Worm (Caenorhabditis elegans): ENCODE data around the gene Y50D4C.3.

Gene Y50D4C.3

ce11 chrV:945144-945543, at the start of gene Y50D4C.3:
Y50D4C.3 (minus strand) TSS chrV:945244.
- no peak for TF ChIP-seq W03F9.2 (tag; optimal IDR thresholded peaks at IDR 0.05)
- TF ChIP-seq dao-5 (tag; optimal IDR thresholded peaks at IDR 0.05) = no peak
- TF ChIP-seq him-1 (tag; optimal IDR thresholded peaks at IDR 0.05) = no peak

DNA sequence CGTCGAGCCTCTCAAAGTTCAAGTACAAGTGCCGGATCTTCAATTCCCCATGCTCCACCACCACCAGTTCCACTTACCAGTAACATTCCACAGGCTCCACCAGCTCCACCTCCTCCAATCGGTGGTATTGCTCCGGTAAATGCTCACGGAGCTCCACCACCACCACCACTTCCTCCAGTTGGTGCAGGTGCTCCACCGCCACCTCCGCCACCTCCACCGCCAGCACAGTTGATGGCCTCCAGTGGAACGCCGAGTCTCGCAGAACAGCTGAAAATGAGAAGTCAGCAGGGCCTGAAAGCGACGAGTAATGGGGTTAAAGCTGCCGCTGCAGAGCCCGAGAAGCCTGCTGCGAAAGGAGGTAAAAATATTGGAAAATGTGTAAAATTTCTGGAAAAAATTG, 45.3 kb upstream of the Y50D4C.3 start:
- no peak for TF ChIP-seq W03F9.2 (tag; optimal IDR thresholded peaks at IDR 0.05)

DNA sequence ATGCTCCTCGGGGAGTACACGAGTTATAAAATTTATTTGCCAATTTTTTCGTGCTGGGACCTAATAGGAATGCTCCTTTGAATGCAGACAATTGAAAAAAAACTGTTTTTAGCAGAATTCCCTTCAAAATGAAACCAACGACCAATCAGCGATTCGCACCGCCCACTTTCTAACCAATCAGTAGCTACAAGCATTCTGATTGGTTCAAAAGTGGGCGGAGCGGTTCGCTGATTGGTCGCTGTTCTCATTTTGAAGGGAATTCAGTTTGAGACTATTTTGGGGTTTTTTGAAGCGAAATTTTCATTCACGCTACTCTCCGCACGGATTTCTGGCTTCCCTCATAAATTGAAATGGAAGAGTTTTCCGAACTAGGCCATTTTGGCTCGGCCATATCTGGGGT, 38.1 kb upstream of the Y50D4C.3 start:
- TF ChIP-seq dao-5 (tag; optimal IDR thresholded peaks at IDR 0.05) (no peak), W03F9.2 (tag; optimal IDR thresholded peaks at IDR 0.05) (no peak), him-1 (tag; optimal IDR thresholded peaks at IDR 0.05) (no peak)

ce11 chrV:982281-982756, 37.3 kb upstream of the Y50D4C.3 start, which contains the start of the genes Y50D4C.12 and unc-34:
Y50D4C.12 (plus strand) TSS chrV:982581.
unc-34 (plus strand) TSS chrV:982706.
- no peak for TF ChIP-seq W03F9.2 (tag; optimal IDR thresholded peaks at IDR 0.05)
- TF ChIP-seq dao-5 (tag; optimal IDR thresholded peaks at IDR 0.05) = no peak
- TF ChIP-seq him-1 (tag; optimal IDR thresholded peaks at IDR 0.05) = no peak

ce11 chrV:979698-980097, 34.7 kb upstream of the Y50D4C.3 start:
- TF ChIP-seq dao-5 (tag; optimal IDR thresholded peaks at IDR 0.05) (no peak), him-1 (tag; optimal IDR thresholded peaks at IDR 0.05) (no peak), W03F9.2 (tag; optimal IDR thresholded peaks at IDR 0.05) (no peak)

DNA sequence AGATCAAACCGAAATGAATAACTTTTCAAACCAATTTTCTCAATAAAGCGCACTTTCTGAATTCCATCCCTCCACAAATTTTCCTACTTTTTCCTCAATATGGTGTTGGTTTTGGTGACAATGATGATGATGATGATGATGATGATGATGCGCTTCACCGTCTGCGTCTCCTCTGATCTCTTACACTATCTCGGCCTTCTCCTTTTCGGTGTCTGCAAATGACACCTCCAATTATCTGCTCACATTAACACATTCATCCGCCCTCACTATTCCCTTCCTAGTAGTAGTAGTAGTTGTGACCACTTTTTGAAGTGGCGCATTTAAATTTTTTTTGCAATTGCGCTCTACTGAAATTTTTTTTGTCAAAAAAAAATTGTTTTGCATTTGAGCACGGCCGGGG, 33.6 kb upstream of the Y50D4C.3 start:
- TF ChIP-seq him-1 (tag; optimal IDR thresholded peaks at IDR 0.05) (no peak), W03F9.2 (tag; optimal IDR thresholded peaks at IDR 0.05) (no peak), dao-5 (tag; optimal IDR thresholded peaks at IDR 0.05) (no peak)

DNA sequence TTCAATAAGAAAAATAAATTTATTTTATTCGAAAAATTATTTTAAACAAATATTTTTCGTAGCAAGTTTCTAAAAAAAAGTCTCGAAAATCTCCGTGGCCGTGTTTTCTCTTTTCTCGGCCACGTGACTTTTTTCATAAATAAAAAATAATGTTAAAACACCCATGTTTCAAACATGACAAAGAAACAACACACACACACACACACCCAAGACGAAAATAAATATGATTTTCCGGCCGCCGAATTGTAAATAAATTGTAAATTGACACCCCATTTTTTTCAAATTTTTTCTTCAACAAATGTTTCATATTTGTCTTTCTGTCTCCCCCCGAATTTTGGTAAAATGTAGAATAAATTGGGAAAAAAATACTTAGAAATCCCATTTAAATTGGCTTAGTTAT, 32.8 kb upstream of the Y50D4C.3 start:
- no peak for TF ChIP-seq dao-5 (tag; optimal IDR thresholded peaks at IDR 0.05)
- TF ChIP-seq him-1 (tag; optimal IDR thresholded peaks at IDR 0.05) = no peak
- TF ChIP-seq W03F9.2 (tag; optimal IDR thresholded peaks at IDR 0.05) = no peak

- TF ChIP-seq him-1 (tag; optimal IDR thresholded peaks at IDR 0.05) = no peak
- no peak for TF ChIP-seq W03F9.2 (tag; optimal IDR thresholded peaks at IDR 0.05)
- TF ChIP-seq dao-5 (tag; optimal IDR thresholded peaks at IDR 0.05) = no peak
Measured at ce11 chrV:976498-977063, 31.5 kb upstream of the Y50D4C.3 start.

DNA sequence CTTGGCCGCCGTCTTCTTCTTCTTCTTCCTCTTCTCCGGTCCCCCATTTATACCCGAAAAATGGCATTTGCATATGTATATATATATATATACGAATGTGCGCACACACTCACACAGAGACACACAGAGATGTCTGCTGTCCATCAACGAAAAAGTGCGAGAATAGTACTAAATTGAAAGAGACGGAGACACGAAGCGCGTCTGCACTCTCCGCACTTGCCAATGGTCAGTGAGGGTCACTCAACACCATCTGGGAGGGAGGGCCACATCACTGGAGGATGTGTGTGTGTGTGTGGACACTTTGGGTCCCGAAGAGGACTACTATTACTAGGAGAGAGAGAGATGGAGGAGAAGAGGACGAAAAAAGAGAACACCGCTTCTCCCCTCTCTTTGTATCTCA, 30.1 kb upstream of the Y50D4C.3 start:
- no peak for TF ChIP-seq dao-5 (tag; optimal IDR thresholded peaks at IDR 0.05)
- TF ChIP-seq him-1 (tag; optimal IDR thresholded peaks at IDR 0.05) = peak; percentile 79

DNA sequence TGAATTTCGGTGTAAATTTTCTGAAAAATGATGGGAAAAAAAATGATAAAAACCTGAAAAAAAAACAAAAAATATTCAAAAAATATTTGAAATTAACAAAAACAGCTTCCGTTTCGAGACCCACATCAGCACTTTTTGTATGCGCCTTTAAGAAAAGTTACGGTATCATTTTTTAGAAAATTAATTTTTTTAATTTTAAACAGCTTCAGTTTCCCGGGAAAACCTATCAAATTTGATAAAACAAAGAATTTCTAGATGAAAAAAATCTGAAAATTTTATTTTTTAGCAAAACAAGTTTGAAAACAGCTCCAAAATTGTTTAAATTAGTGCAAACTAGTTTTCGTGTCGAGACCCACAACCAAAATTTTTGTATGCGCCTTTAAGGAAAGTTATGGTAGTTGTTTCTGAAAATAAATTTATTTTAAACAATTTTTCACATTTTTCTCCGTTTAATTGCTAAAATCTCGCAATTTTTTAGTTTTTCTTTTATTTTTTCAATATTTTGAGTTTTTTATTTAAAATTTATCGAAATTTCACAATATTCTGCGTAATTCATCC, 24.0 kb upstream of the Y50D4C.3 start:
- TF ChIP-seq W03F9.2 (tag; optimal IDR thresholded peaks at IDR 0.05) = no peak
- no peak for TF ChIP-seq dao-5 (tag; optimal IDR thresholded peaks at IDR 0.05)
- TF ChIP-seq him-1 (tag; optimal IDR thresholded peaks at IDR 0.05) = no peak

DNA sequence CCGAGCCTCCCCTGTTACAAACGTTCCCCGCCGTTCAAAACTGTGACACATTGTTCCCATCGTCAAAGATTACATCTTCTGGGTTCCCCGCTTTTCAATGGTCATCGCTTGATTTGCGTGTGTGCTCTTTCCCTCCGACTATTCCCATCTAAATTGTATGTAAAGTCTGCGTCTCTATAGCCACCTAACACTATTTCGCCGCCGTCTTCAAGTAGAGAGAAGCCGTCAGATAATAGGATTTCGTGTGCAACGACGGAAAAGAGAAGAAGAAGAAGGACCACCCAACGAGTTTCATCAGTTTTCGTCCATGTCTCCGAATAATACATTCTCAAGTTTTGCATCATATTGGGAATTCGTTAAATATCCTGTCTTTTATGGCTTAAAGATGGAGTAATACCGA, 21.1 kb upstream of the Y50D4C.3 start:
- TF ChIP-seq dao-5 (tag; optimal IDR thresholded peaks at IDR 0.05) (no peak), W03F9.2 (tag; optimal IDR thresholded peaks at IDR 0.05) (no peak)

- TF ChIP-seq dao-5 (tag; optimal IDR thresholded peaks at IDR 0.05) (no peak), W03F9.2 (tag; optimal IDR thresholded peaks at IDR 0.05) (no peak), him-1 (tag; optimal IDR thresholded peaks at IDR 0.05) (peak; percentile 51)
Measured at ce11 chrV:964739-965283, 19.8 kb upstream of the Y50D4C.3 start, which contains the start of gene sqv-6. sqv-6 (minus strand) TSS chrV:964789.

ce11 chrV:949760-950159, 4.7 kb upstream of the Y50D4C.3 start, which contains the start of gene Y50D4C.6:
Y50D4C.6 (minus strand) TSS chrV:949860.
- TF ChIP-seq W03F9.2 (tag; optimal IDR thresholded peaks at IDR 0.05) (no peak), dao-5 (tag; optimal IDR thresholded peaks at IDR 0.05) (no peak), him-1 (tag; optimal IDR thresholded peaks at IDR 0.05) (no peak)

DNA sequence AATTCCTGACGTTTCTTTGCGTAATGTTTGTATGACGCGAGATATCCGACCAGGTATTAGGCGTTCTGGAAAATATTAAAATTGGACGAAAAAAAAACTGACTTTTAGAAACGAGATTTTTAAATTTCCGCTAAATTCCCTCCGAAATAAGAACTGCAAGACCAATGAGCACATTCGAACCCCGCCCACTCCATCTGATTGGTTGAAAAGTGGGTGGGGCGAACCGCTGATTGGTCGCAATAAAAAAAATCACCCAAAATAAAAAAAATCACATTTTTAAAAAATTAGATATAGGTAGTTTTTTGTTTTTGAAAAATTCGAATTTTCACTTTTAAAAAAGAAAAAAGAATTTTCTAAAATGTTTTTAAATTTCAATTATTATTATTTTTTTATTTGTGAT, 4.0 kb upstream of the Y50D4C.3 start:
- no peak for TF ChIP-seq dao-5 (tag; optimal IDR thresholded peaks at IDR 0.05)
- TF ChIP-seq him-1 (tag; optimal IDR thresholded peaks at IDR 0.05) = no peak
- TF ChIP-seq W03F9.2 (tag; optimal IDR thresholded peaks at IDR 0.05) = no peak

ce11 chrV:945828-946227, 784 bp upstream of the Y50D4C.3 start:
- no peak for TF ChIP-seq dao-5 (tag; optimal IDR thresholded peaks at IDR 0.05)
- no peak for TF ChIP-seq W03F9.2 (tag; optimal IDR thresholded peaks at IDR 0.05)
- TF ChIP-seq him-1 (tag; optimal IDR thresholded peaks at IDR 0.05) = no peak

Data from whole organism, L4/young adult.